Fruit fly (Drosophila melanogaster) whole organism, adult: ENCODE results near the gene DNaseII.
A peak's percentile ranks its signal among the peaks of the same experiment; 100 is the strongest.

Source experiments
- CG11617 ChIP-seq: fragments of 200-800 bp; sonication (Bioruptor generic); optimal IDR thresholded peaks from 2 replicates; lab custom pipeline; 2017; ENCODE audit warnings: mild to moderate bottlenecking, missing biosample characterization, missing genetic modification reagents, missing genetic modification characterization
- CG12768 ChIP-seq: fragments of 200-800 bp; sonication (Bioruptor generic); optimal IDR thresholded peaks from 2 replicates; lab custom pipeline; 2017; ENCODE audit warnings: missing biosample characterization, missing genetic modification characterization, mild to moderate bottlenecking, moderate library complexity, missing genetic modification reagents
- CG14711 ChIP-seq: fragments of 200-800 bp; sonication (Bioruptor generic); optimal IDR thresholded peaks from 2 replicates; lab custom pipeline; 2018; ENCODE audit warnings: missing biosample characterization, mild to moderate bottlenecking, missing genetic modification characterization, moderate library complexity
- CG1620 ChIP-seq: fragments of 200-800 bp; sonication (Bioruptor generic); optimal IDR thresholded peaks from 2 replicates; lab custom pipeline; 2016; ENCODE audit warnings: missing biosample characterization, missing genetic modification characterization
- CG33017 ChIP-seq: fragments of 200-800 bp; sonication (Bioruptor generic); optimal IDR thresholded peaks from 2 replicates; lab custom pipeline; 2018; ENCODE audit warnings: missing biosample characterization, mild to moderate bottlenecking, missing genetic modification characterization, moderate library complexity
- CG5204 ChIP-seq: fragments of 200-800 bp; sonication (Bioruptor generic); optimal IDR thresholded peaks from 2 replicates; lab custom pipeline; 2016; ENCODE audit warnings: missing biosample characterization, missing genetic modification characterization
- CG7045 ChIP-seq: fragments of 200-800 bp; sonication (Bioruptor generic); optimal IDR thresholded peaks from 2 replicates; lab custom pipeline; 2017; ENCODE audit warnings: missing biosample characterization, mild to moderate bottlenecking, missing genetic modification characterization
- CG7101 ChIP-seq: fragments of 200-800 bp; sonication (Bioruptor generic); optimal IDR thresholded peaks from 2 replicates; lab custom pipeline; 2018; ENCODE audit warnings: missing biosample characterization, mild to moderate bottlenecking, missing genetic modification characterization, moderate library complexity
- Clk ChIP-seq: fragments of 200-800 bp; sonication (Bioruptor generic); optimal IDR thresholded peaks from 2 replicates; lab custom pipeline; 2017; ENCODE audit warnings: missing biosample characterization, missing genetic modification characterization
- Crg-1 ChIP-seq: fragments of 200-800 bp; sonication (Bioruptor generic); optimal IDR thresholded peaks from 2 replicates; lab custom pipeline; 2016; ENCODE audit warnings: missing biosample characterization, missing genetic modification characterization
- Hr96 ChIP-seq: fragments of 200-800 bp; sonication (Bioruptor generic); optimal IDR thresholded peaks from 2 replicates; lab custom pipeline; 2016; ENCODE audit warnings: missing biosample characterization, missing genetic modification characterization
- Mnt ChIP-seq: fragments of 200-800 bp; sonication (Bioruptor generic); optimal IDR thresholded peaks from 2 replicates; lab custom pipeline; 2016; ENCODE audit warnings: missing biosample characterization, mild to moderate bottlenecking, missing genetic modification characterization
- bab1 ChIP-seq: fragments of 200-800 bp; sonication (Bioruptor generic); optimal IDR thresholded peaks from 3 replicates; lab custom pipeline; 2019; ENCODE audit warnings: missing biosample characterization, mild to moderate bottlenecking, missing genetic modification characterization, moderate library complexity
- cic ChIP-seq: fragments of 200-800 bp; sonication (Bioruptor generic); optimal IDR thresholded peaks from 2 replicates; lab custom pipeline; 2017; ENCODE audit warnings: missing biosample characterization, mild to moderate bottlenecking, missing genetic modification characterization, moderate library complexity
- cnc ChIP-seq, 2 experiments: fragments of >200 bp; optimal IDR thresholded peaks; 2 replicates each; lab custom pipeline; 2017
- kay ChIP-seq: fragments of 200-800 bp; sonication (Bioruptor generic); peaks from one replicate; lab custom pipeline; 2016; ENCODE audit warnings: missing biosample characterization, missing genetic modification characterization, borderline replicate concordance
- ovo ChIP-seq: fragments of 200-800 bp; sonication (Bioruptor generic); optimal IDR thresholded peaks from 2 replicates; lab custom pipeline; 2016; ENCODE audit warnings: missing biosample characterization, missing genetic modification characterization
- pad ChIP-seq: fragments of 200-800 bp; sonication (Bioruptor generic); optimal IDR thresholded peaks from 3 replicates; lab custom pipeline; 2017; ENCODE audit warnings: missing biosample characterization, missing genetic modification characterization, mild to moderate bottlenecking, moderate library complexity, missing genetic modification reagents
- tj ChIP-seq: fragments of 200-800 bp; sonication (Bioruptor generic); optimal IDR thresholded peaks from 3 replicates; lab custom pipeline; 2017; ENCODE audit warnings: missing biosample characterization, mild to moderate bottlenecking, missing genetic modification characterization, moderate library complexity
- toe ChIP-seq: fragments of 200-800 bp; sonication (Bioruptor generic); optimal IDR thresholded peaks from 2 replicates; lab custom pipeline; 2016; ENCODE audit warnings: missing biosample characterization, missing genetic modification characterization

Gene DNaseII

dm6 chr3R:18018828-18019461 lies at the start of gene DNaseII:
Gene DNaseII, plus strand, starts transcription at chr3R:18019375.
- peak; percentile 47 for TF ChIP-seq CG7101
- peak; percentile 45 for TF ChIP-seq CG12768 (GFP tag; lab: Kevin White, UChicago)
- peak; percentile 24 for TF ChIP-seq CG7045 (GFP tag; lab: Kevin White, UChicago)
- TF ChIP-seq CG33017 (tag; lab: Kevin White, UChicago): peak; percentile 56
- TF ChIP-seq Mnt (GFP tag; lab: Kevin White, UChicago): no peak
- no peak for TF ChIP-seq bab1
- TF ChIP-seq CG5204 (GFP tag; lab: Kevin White, UChicago): peak; percentile 0
- peak; percentile 49 for TF ChIP-seq CG14711 (tag; lab: Kevin White, UChicago)
- TF ChIP-seq Crg-1 (GFP tag; lab: Kevin White, UChicago): no peak
- TF ChIP-seq CG1620 (GFP tag; lab: Kevin White, UChicago): no peak
- TF ChIP-seq tj (GFP tag; lab: Kevin White, UChicago): peak; percentile 2
- no peak for TF ChIP-seq Hr96 (GFP tag; lab: Kevin White, UChicago)
- peak; percentile 9 for TF ChIP-seq Clk
- TF ChIP-seq CG11617: peak; percentile 4

- TF ChIP-seq Mnt (GFP tag; lab: Kevin White, UChicago) (no peak), CG7101 (no peak), cnc (optimal IDR thresholded peaks at IDR 0.05; lab: Kevin White, UChicago) (no peak), kay (GFP tag; lab: Kevin White, UChicago) (no peak), CG14711 (tag; lab: Kevin White, UChicago) (no peak), pad (no peak), toe (no peak), bab1 (no peak), ovo (GFP tag; lab: Kevin White, UChicago) (no peak), CG33017 (tag; lab: Kevin White, UChicago) (no peak), CG5204 (GFP tag; lab: Kevin White, UChicago) (no peak), tj (GFP tag; lab: Kevin White, UChicago) (no peak), Clk (no peak), Hr96 (GFP tag; lab: Kevin White, UChicago) (no peak), Crg-1 (GFP tag; lab: Kevin White, UChicago) (no peak)
Observed at dm6 chr3R:17970842-17971241, 48.3 kb upstream of the DNaseII start.

DNA sequence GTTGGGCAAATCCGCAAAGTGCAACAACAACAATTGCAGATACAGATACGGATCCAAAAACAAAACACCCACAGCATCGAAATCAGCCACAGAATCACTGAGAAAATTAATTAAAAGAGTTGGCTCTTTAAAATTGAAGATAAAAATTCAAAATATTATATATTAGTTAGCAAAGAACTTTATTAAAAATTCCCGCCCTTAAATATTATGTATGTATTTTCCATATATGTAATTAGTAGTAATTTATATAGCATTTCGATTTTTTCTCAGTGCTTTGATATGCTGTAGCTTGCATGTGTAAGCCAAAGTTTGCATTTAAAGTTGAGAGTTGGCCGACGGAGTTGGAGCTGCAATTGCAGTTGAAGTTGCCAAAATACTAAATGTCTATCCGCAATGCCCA lies 14.5 kb upstream of the DNaseII start:
- TF ChIP-seq kay (GFP tag; lab: Kevin White, UChicago) (peak; percentile 6), pad (no peak)

DNA sequence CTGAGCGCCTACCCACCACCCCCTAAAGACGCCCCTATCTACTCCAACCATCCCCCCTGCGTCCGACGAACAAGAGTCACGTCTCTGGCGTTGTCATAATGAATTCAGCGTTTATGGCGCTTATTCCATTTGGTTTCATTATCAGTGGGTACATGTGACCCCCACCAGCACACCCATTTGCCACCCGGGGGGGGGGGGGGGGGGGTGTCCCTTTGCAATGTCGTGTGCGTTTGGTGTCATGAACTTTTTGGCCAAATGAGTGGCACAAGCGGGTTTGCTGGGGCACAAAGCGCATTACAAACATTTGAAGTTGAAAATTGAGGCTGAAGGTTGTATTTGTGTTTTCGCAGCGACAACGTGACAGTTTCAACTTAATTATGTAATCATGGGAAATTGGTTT lies 12.7 kb upstream of the DNaseII start:
- TF ChIP-seq tj (GFP tag; lab: Kevin White, UChicago) (no peak), CG7101 (no peak), CG14711 (tag; lab: Kevin White, UChicago) (no peak), CG33017 (tag; lab: Kevin White, UChicago) (no peak), Clk (no peak), kay (GFP tag; lab: Kevin White, UChicago) (no peak), CG5204 (GFP tag; lab: Kevin White, UChicago) (no peak), toe (no peak), pad (no peak), cnc (optimal IDR thresholded peaks at IDR 0.05; lab: Kevin White, UChicago) (no peak), CG1620 (GFP tag; lab: Kevin White, UChicago) (no peak), CG12768 (GFP tag; lab: Kevin White, UChicago) (no peak), Mnt (GFP tag; lab: Kevin White, UChicago) (no peak), ovo (GFP tag; lab: Kevin White, UChicago) (no peak), CG7045 (GFP tag; lab: Kevin White, UChicago) (no peak), Crg-1 (GFP tag; lab: Kevin White, UChicago) (no peak), cic (GFP tag; lab: Kevin White, UChicago) (no peak)

dm6 chr3R:18013149-18013548 lies 6.0 kb upstream of the DNaseII start:
- TF ChIP-seq CG14711 (tag; lab: Kevin White, UChicago): no peak

DNA sequence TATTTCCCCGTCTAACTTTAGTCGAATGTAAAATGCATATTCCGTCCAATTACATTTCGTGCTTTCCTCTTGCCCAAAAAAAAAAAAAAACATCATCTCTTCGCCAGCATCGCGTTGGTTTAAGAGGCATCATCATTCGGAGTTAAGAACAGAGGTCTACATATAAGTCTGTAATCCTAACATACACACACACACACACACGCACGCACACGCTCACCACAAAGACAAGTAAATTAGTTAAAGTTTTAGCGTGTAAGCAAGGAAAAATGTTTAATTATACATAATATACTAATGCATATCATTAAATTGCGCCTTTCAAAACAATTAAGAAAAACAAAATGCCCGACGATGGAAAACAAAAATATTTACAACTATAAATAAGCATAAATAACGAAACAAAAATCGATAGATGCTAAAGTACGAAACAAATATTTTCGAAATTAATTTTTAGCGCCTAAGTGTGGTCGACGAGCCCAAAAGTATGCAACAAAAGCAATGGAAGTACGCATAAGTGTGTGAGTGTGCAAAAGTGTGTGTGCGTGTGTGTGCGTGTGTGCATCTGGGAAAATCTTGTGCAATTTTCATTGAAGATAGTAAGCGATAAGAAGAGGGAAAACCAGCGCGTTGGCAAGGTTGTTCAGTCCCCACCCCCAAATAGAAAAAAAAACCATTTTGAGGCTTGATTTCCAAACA lies 3.3 kb upstream of the DNaseII start:
- no peak for TF ChIP-seq CG14711 (tag; lab: Kevin White, UChicago)
- TF ChIP-seq kay (GFP tag; lab: Kevin White, UChicago): no peak
- TF ChIP-seq cnc (optimal IDR thresholded peaks at IDR 0.05; lab: Kevin White, UChicago): no peak
- no peak for TF ChIP-seq Crg-1 (GFP tag; lab: Kevin White, UChicago)
- no peak for TF ChIP-seq CG1620 (GFP tag; lab: Kevin White, UChicago)
- no peak for TF ChIP-seq CG12768 (GFP tag; lab: Kevin White, UChicago)
- no peak for TF ChIP-seq pad
- TF ChIP-seq Mnt (GFP tag; lab: Kevin White, UChicago): no peak
- TF ChIP-seq CG5204 (GFP tag; lab: Kevin White, UChicago): no peak
- no peak for TF ChIP-seq tj (GFP tag; lab: Kevin White, UChicago)
- TF ChIP-seq bab1: no peak
- no peak for TF ChIP-seq Hr96 (GFP tag; lab: Kevin White, UChicago)
- TF ChIP-seq ovo (GFP tag; lab: Kevin White, UChicago): no peak
- no peak for TF ChIP-seq Clk
- TF ChIP-seq CG7101: no peak
